Fruit fly (Drosophila melanogaster) whole organism, prepupa: ENCODE results near the gene CG14285.
A peak's percentile ranks its signal among the peaks of the same experiment; 100 is the strongest.

ENCODE experiments used
- CG10631 ChIP-seq: fragments of 200-800 bp; sonication (Bioruptor generic); optimal IDR thresholded peaks from 2 replicates; lab custom pipeline; 2016; ENCODE audit warnings: missing biosample characterization, missing genetic modification characterization
- CG11294 ChIP-seq: fragments of 200-800 bp; sonication (Bioruptor generic); IDR thresholded peaks from 2 replicates; pipeline ENCODE4 v1.3.6; 2022; ENCODE audit warnings: missing biosample characterization, missing genetic modification characterization
- CG11762 ChIP-seq: fragments of 200-800 bp; sonication (Bioruptor generic); optimal IDR thresholded peaks from 3 replicates; lab custom pipeline; 2016; ENCODE audit warnings: missing biosample characterization, missing genetic modification characterization; ENCODE audit not compliant: insufficient read depth
- CG11902 ChIP-seq: fragments of 200-800 bp; sonication (Bioruptor generic); optimal IDR thresholded peaks from 3 replicates; lab custom pipeline; 2016; ENCODE audit warnings: missing biosample characterization, missing genetic modification characterization
- CG15336 ChIP-seq: fragments of 200-800 bp; sonication (Bioruptor generic); IDR thresholded peaks from 2 replicates; pipeline ENCODE4 v1.3.6; 2022; ENCODE audit warnings: missing biosample characterization, missing genetic modification characterization
- CG1621 ChIP-seq: fragments of 200-800 bp; sonication (Bioruptor generic); optimal IDR thresholded peaks from 3 replicates; lab custom pipeline; 2018; ENCODE audit warnings: missing biosample characterization, mild to moderate bottlenecking, missing genetic modification characterization
- CG16779 ChIP-seq: fragments of 200-800 bp; sonication (Bioruptor generic); optimal IDR thresholded peaks from 3 replicates; lab custom pipeline; 2017; ENCODE audit warnings: missing biosample characterization, mild to moderate bottlenecking, missing genetic modification characterization
- CG3032 ChIP-seq: fragments of 200-800 bp; optimal IDR thresholded peaks from 2 replicates; lab custom pipeline; 2019; ENCODE audit warnings: missing biosample characterization, mild to moderate bottlenecking, missing genetic modification characterization, moderate library complexity
- CG31627 ChIP-seq: fragments of 200-800 bp; sonication (Bioruptor generic); optimal IDR thresholded peaks from 3 replicates; lab custom pipeline; 2016; ENCODE audit warnings: missing biosample characterization, missing genetic modification characterization
- CG32006 ChIP-seq: fragments of 200-800 bp; sonication (Bioruptor generic); optimal IDR thresholded peaks from 3 replicates; lab custom pipeline; 2017; ENCODE audit warnings: missing biosample characterization, mild to moderate bottlenecking, missing genetic modification characterization
- CG34406 ChIP-seq: fragments of 200-800 bp; sonication (Bioruptor generic); optimal IDR thresholded peaks from 3 replicates; lab custom pipeline; 2016; ENCODE audit warnings: missing biosample characterization, missing genetic modification characterization
- CG3919 ChIP-seq: fragments of 200-800 bp; sonication (Bioruptor generic); optimal IDR thresholded peaks from 3 replicates; lab custom pipeline; 2016; ENCODE audit warnings: missing biosample characterization, missing genetic modification characterization
- CG6163 ChIP-seq: fragments of 200-800 bp; sonication (Bioruptor generic); IDR thresholded peaks from 3 replicates; pipeline ENCODE4 v1.3.6; 2022; ENCODE audit warnings: missing biosample characterization, missing genetic modification characterization
- CG6792 ChIP-seq: fragments of 200-800 bp; sonication (Bioruptor generic); optimal IDR thresholded peaks from 3 replicates; lab custom pipeline; 2016; ENCODE audit warnings: missing biosample characterization, missing genetic modification characterization
- CG7368 ChIP-seq: fragments of 200-800 bp; sonication (Bioruptor generic); optimal IDR thresholded peaks from 3 replicates; lab custom pipeline; 2016; ENCODE audit warnings: missing biosample characterization, missing genetic modification characterization
- CG8119 ChIP-seq: fragments of 200-800 bp; sonication (Bioruptor generic); IDR thresholded peaks from 3 replicates; pipeline ENCODE4 v1.3.6; 2022; ENCODE audit warnings: missing biosample characterization, missing genetic modification characterization
- CG9139 ChIP-seq: fragments of 200-800 bp; sonication (Bioruptor generic); optimal IDR thresholded peaks from 3 replicates; lab custom pipeline; 2017; ENCODE audit warnings: missing biosample characterization, mild to moderate bottlenecking, missing genetic modification characterization
- Eip75B ChIP-seq: fragments of 200-800 bp; sonication (Bioruptor generic); optimal IDR thresholded peaks from 3 replicates; lab custom pipeline; 2016; ENCODE audit warnings: missing biosample characterization, missing genetic modification characterization
- Eip78C ChIP-seq: fragments of 200-800 bp; sonication (Bioruptor generic); peaks from one replicate; lab custom pipeline; 2016; ENCODE audit warnings: missing biosample characterization, missing genetic modification characterization
- Eip93F ChIP-seq: fragments of 200-800 bp; sonication (Bioruptor generic); optimal IDR thresholded peaks from 2 replicates; lab custom pipeline; 2016; ENCODE audit warnings: missing biosample characterization, mild to moderate bottlenecking, missing genetic modification characterization
- Ets21C ChIP-seq: fragments of 200-800 bp; sonication (Bioruptor generic); optimal IDR thresholded peaks from 3 replicates; lab custom pipeline; 2016; ENCODE audit warnings: missing biosample characterization, missing genetic modification characterization
- Ets96B ChIP-seq: fragments of 200-800 bp; optimal IDR thresholded peaks from 2 replicates; lab custom pipeline; 2019; ENCODE audit warnings: missing biosample characterization, mild to moderate bottlenecking, missing genetic modification characterization, moderate library complexity
- Gug ChIP-seq: fragments of 200-800 bp; sonication (Bioruptor generic); IDR thresholded peaks from 2 replicates; pipeline ENCODE4 v1.3.6; 2022; ENCODE audit warnings: missing biosample characterization, missing genetic modification characterization
- Hr39 ChIP-seq: fragments of 200-800 bp; sonication (Bioruptor generic); optimal IDR thresholded peaks from 2 replicates; lab custom pipeline; 2016; ENCODE audit warnings: missing biosample characterization, missing genetic modification characterization
- Hr4 ChIP-seq: fragments of 200-800 bp; sonication (Bioruptor generic); optimal IDR thresholded peaks from 3 replicates; lab custom pipeline; 2016; ENCODE audit warnings: missing biosample characterization, missing genetic modification characterization
- Lpt ChIP-seq: fragments of 200-800 bp; sonication (Bioruptor generic); optimal IDR thresholded peaks from 3 replicates; lab custom pipeline; 2016; ENCODE audit warnings: missing biosample characterization, missing genetic modification characterization
- Met ChIP-seq: fragments of 200-800 bp; sonication (Bioruptor generic); optimal IDR thresholded peaks from 3 replicates; lab custom pipeline; 2016; ENCODE audit warnings: missing biosample characterization, missing genetic modification characterization
- OdsH ChIP-seq: fragments of 200-800 bp; sonication (Bioruptor generic); optimal IDR thresholded peaks from 3 replicates; lab custom pipeline; 2016; ENCODE audit warnings: missing biosample characterization, missing genetic modification characterization
- Smox ChIP-seq: fragments of 200-800 bp; sonication (Bioruptor generic); optimal IDR thresholded peaks from 3 replicates; lab custom pipeline; 2016; ENCODE audit warnings: missing biosample characterization, missing genetic modification characterization
- Sox102F ChIP-seq: fragments of 200-800 bp; sonication (Bioruptor generic); optimal IDR thresholded peaks from 2 replicates; lab custom pipeline; 2016; ENCODE audit warnings: missing biosample characterization, mild to moderate bottlenecking, missing genetic modification characterization
- Sox14 ChIP-seq: fragments of 200-800 bp; sonication (Bioruptor generic); optimal IDR thresholded peaks from 3 replicates; lab custom pipeline; 2016; ENCODE audit warnings: missing biosample characterization, missing genetic modification characterization
- Sox15 ChIP-seq: fragments of 200-800 bp; sonication (Bioruptor generic); optimal IDR thresholded peaks from 3 replicates; lab custom pipeline; 2016; ENCODE audit warnings: missing biosample characterization, missing genetic modification characterization
- achi ChIP-seq: fragments of 200-800 bp; sonication (Bioruptor generic); optimal IDR thresholded peaks from 3 replicates; lab custom pipeline; 2016; ENCODE audit warnings: missing biosample characterization, missing genetic modification characterization
- acj6 ChIP-seq: fragments of 200-800 bp; sonication (Bioruptor generic); optimal IDR thresholded peaks from 3 replicates; lab custom pipeline; 2016; ENCODE audit warnings: missing biosample characterization, missing genetic modification characterization
- cyc ChIP-seq: fragments of 200-800 bp; sonication (Bioruptor generic); optimal IDR thresholded peaks from 3 replicates; lab custom pipeline; 2016; ENCODE audit warnings: missing biosample characterization, missing genetic modification characterization
- dsx ChIP-seq: fragments of 200-800 bp; optimal IDR thresholded peaks from 3 replicates; lab custom pipeline; 2019; ENCODE audit warnings: missing biosample characterization, mild to moderate bottlenecking, missing genetic modification characterization, moderate library complexity; ENCODE audit not compliant: poor library complexity, severe bottlenecking
- esn ChIP-seq: fragments of 200-800 bp; sonication (Bioruptor generic); optimal IDR thresholded peaks from 2 replicates; lab custom pipeline; 2016; ENCODE audit warnings: missing biosample characterization, mild to moderate bottlenecking, missing genetic modification characterization, moderate library complexity
- fd59A ChIP-seq: fragments of 200-800 bp; sonication (Bioruptor generic); optimal IDR thresholded peaks from 2 replicates; lab custom pipeline; 2017; ENCODE audit warnings: missing biosample characterization, mild to moderate bottlenecking, missing genetic modification characterization, missing genetic modification reagents
- fd85E ChIP-seq: fragments of 200-800 bp; sonication (Bioruptor generic); optimal IDR thresholded peaks from 3 replicates; lab custom pipeline; 2016; ENCODE audit warnings: missing biosample characterization, missing genetic modification characterization
- fkh ChIP-seq: fragments of 200-800 bp; sonication (Bioruptor generic); optimal IDR thresholded peaks from 3 replicates; lab custom pipeline; 2017; ENCODE audit warnings: missing biosample characterization, mild to moderate bottlenecking, missing genetic modification characterization, moderate library complexity
- lz ChIP-seq: fragments of 200-800 bp; sonication (Bioruptor generic); optimal IDR thresholded peaks from 3 replicates; lab custom pipeline; 2016; ENCODE audit warnings: missing biosample characterization, missing genetic modification characterization
- net ChIP-seq: fragments of 200-800 bp; sonication (Bioruptor generic); optimal IDR thresholded peaks from 3 replicates; lab custom pipeline; 2016; ENCODE audit warnings: missing biosample characterization, missing genetic modification characterization
- pdm3 ChIP-seq: fragments of 200-800 bp; sonication (Bioruptor generic); optimal IDR thresholded peaks from 3 replicates; lab custom pipeline; 2016; ENCODE audit warnings: missing biosample characterization, missing genetic modification characterization
- salr ChIP-seq, 2 experiments: fragments of 200-800 bp; sonication (Bioruptor generic); optimal IDR thresholded peaks; 3 replicates each; lab custom pipeline; 2016 to 2018; ENCODE audit warnings: missing biosample characterization in 2 of 2, missing genetic modification characterization in 2 of 2, mild to moderate bottlenecking in 1 of 2
- spab ChIP-seq: fragments of 200-800 bp; sonication (Bioruptor generic); optimal IDR thresholded peaks from 2 replicates; lab custom pipeline; 2017; ENCODE audit warnings: missing biosample characterization, mild to moderate bottlenecking, missing genetic modification characterization, missing genetic modification reagents
- ss ChIP-seq, 2 experiments: fragments of 200-800 bp; sonication (Bioruptor generic); optimal IDR thresholded peaks; 2 replicates in 1 of 2; 3 replicates in 1 of 2; lab custom pipeline; 2017 to 2018; ENCODE audit warnings: mild to moderate bottlenecking in 2 of 2, missing biosample characterization in 2 of 2, missing genetic modification characterization in 2 of 2, moderate library complexity in 1 of 2
- svp ChIP-seq: fragments of 200-800 bp; sonication (Bioruptor generic); peaks from one replicate; lab custom pipeline; 2016; ENCODE audit warnings: missing biosample characterization, missing genetic modification characterization
- vri ChIP-seq: fragments of 200-800 bp; sonication (Bioruptor generic); optimal IDR thresholded peaks from 3 replicates; lab custom pipeline; 2016; ENCODE audit warnings: missing biosample characterization, mild to moderate bottlenecking, missing genetic modification characterization

Gene CG14285

dm6 chr3R:19027165-19027564, 2.3 kb downstream of the CG14285 start, which contains the start of gene NP15.6:
NP15.6 (plus strand) TSS chr3R:19027368.
- TF ChIP-seq Gug (GFP tag; lab: Robert Waterston, UW) (no peak), CG7368 (GFP tag; lab: Kevin White, UChicago) (no peak), ss (GFP tag; optimal IDR thresholded peaks at IDR 0.05; lab: Kevin White, UChicago) (no peak), CG3919 (GFP tag; lab: Kevin White, UChicago) (no peak), lz (no peak), achi (GFP tag; lab: Kevin White, UChicago) (peak; percentile 99), dsx (GFP tag; lab: Kevin White, UChicago) (no peak)

- TF ChIP-seq CG34406 (GFP tag; lab: Kevin White, UChicago) = peak; percentile 58
- peak; percentile 82 for TF ChIP-seq achi (GFP tag; lab: Kevin White, UChicago)
- peak; percentile 79 for TF ChIP-seq CG32006 (GFP tag; lab: Kevin White, UChicago)
- no peak for TF ChIP-seq Eip93F
- peak; percentile 74 for TF ChIP-seq fkh (GFP tag; lab: Kevin White, UChicago)
- TF ChIP-seq lz = peak; percentile 82
- TF ChIP-seq dsx (GFP tag; lab: Kevin White, UChicago) = peak; percentile 31
- TF ChIP-seq CG8119 (GFP tag; lab: Robert Waterston, UW) = peak; percentile 65; the same call in 2 of the 3 replicates
- peak; percentile 70 for TF ChIP-seq Ets96B (tag; lab: Kevin White, UChicago)
- TF ChIP-seq pdm3 (GFP tag; lab: Kevin White, UChicago) = peak; percentile 88
- TF ChIP-seq Met (GFP tag; lab: Kevin White, UChicago) = no peak
- no peak for TF ChIP-seq spab (GFP tag; lab: Kevin White, UChicago)
- TF ChIP-seq OdsH (GFP tag; lab: Kevin White, UChicago) = peak; percentile 85
- TF ChIP-seq Sox14 = peak; percentile 83
- TF ChIP-seq CG1621 (tag; lab: Kevin White, UChicago) = peak; percentile 72
- TF ChIP-seq net (GFP tag; lab: Kevin White, UChicago) = peak; percentile 89
- TF ChIP-seq Eip75B (GFP tag; lab: Kevin White, UChicago) = peak; percentile 82
- TF ChIP-seq Eip78C (GFP tag; lab: Kevin White, UChicago) = peak; percentile 94
- peak in 1 of 2 experiments; percentile 67 for TF ChIP-seq salr (GFP tag; optimal IDR thresholded peaks at IDR 0.05; lab: Kevin White, UChicago)
- no peak for TF ChIP-seq CG10631 (GFP tag; lab: Kevin White, UChicago)
- peak; percentile 89 for TF ChIP-seq CG3919 (GFP tag; lab: Kevin White, UChicago)
- TF ChIP-seq CG9139 (GFP tag; lab: Kevin White, UChicago) = no peak
- TF ChIP-seq Ets21C (GFP tag; lab: Kevin White, UChicago) = peak; percentile 68
- peak; percentile 84 for TF ChIP-seq esn (GFP tag; lab: Kevin White, UChicago)
- TF ChIP-seq CG15336 (GFP tag; lab: Robert Waterston, UW) = peak; percentile 67
- TF ChIP-seq ss (GFP tag; optimal IDR thresholded peaks at IDR 0.05; lab: Kevin White, UChicago) = peak in 1 of 2 experiments; percentile 53
- peak; percentile 77 for TF ChIP-seq CG7368 (GFP tag; lab: Kevin White, UChicago)
- peak; percentile 82 for TF ChIP-seq Hr39 (GFP tag; lab: Kevin White, UChicago)
- peak; percentile 91 for TF ChIP-seq Hr4 (GFP tag; lab: Kevin White, UChicago)
- TF ChIP-seq CG31627 (GFP tag; lab: Kevin White, UChicago) = peak; percentile 82
- peak; percentile 73 for TF ChIP-seq CG11294 (GFP tag; lab: Robert Waterston, UW)
- TF ChIP-seq Smox = no peak
- peak; percentile 72 for TF ChIP-seq CG6792 (GFP tag; lab: Kevin White, UChicago)
- TF ChIP-seq cyc (GFP tag; lab: Kevin White, UChicago) = peak; percentile 82
- TF ChIP-seq fd85E (GFP tag; lab: Kevin White, UChicago) = no peak
- peak; percentile 87 for TF ChIP-seq acj6 (GFP tag; lab: Kevin White, UChicago)
- peak; percentile 50 for TF ChIP-seq CG11902 (GFP tag; lab: Kevin White, UChicago)
- no peak for TF ChIP-seq CG16779 (tag; lab: Kevin White, UChicago)
- peak; percentile 56 for TF ChIP-seq fd59A (GFP tag; lab: Kevin White, UChicago)
- peak; percentile 66 for TF ChIP-seq CG11762 (GFP tag; lab: Kevin White, UChicago)
- TF ChIP-seq CG3032 = peak; percentile 69
- TF ChIP-seq Lpt = peak; percentile 75
- TF ChIP-seq vri (GFP tag; lab: Kevin White, UChicago) = peak; percentile 86
- peak; percentile 62 for TF ChIP-seq Sox15 (GFP tag; lab: Kevin White, UChicago)
- TF ChIP-seq Sox102F (GFP tag; lab: Kevin White, UChicago) = no peak
- TF ChIP-seq Gug (GFP tag; lab: Robert Waterston, UW) = peak; percentile 72
- peak; percentile 92 for TF ChIP-seq CG6163 (GFP tag; lab: Robert Waterston, UW)
- no peak for TF ChIP-seq svp (GFP tag; lab: Kevin White, UChicago)
Observed at dm6 chr3R:19028758-19029157, 3.9 kb downstream of the CG14285 start, which contains the start of the genes GatA and P5cr. GatA (minus strand) TSS chr3R:19028857. P5cr (plus strand) TSS chr3R:19028931.
